Worm (Caenorhabditis elegans) whole organism, mixed stage, embryonic: ENCODE data around the gene B0432.1.

Source experiments
- ces-1 ChIP-seq: fragments of 150-350 bp; optimal IDR thresholded peaks from 2 replicates; lab custom pipeline; 2014; ENCODE audit warnings: missing biosample characterization, missing genetic modification reagents, missing genetic modification characterization
- drap-1 ChIP-seq: fragments of 200-800 bp; sonication (Bioruptor generic); optimal IDR thresholded peaks from 3 replicates; lab custom pipeline; 2018; ENCODE audit warnings: mild to moderate bottlenecking, missing genetic modification characterization, missing compliant biosample characterization
- hlh-1 ChIP-seq: fragments of 150-350 bp; optimal IDR thresholded peaks from 2 replicates; lab custom pipeline; 2014; ENCODE audit warnings: missing biosample characterization, missing genetic modification reagents, missing genetic modification characterization
- lin-13 ChIP-seq: fragments of 150-350 bp; optimal IDR thresholded peaks from 2 replicates; lab custom pipeline; 2014; ENCODE audit warnings: missing biosample characterization, missing genetic modification characterization
- nhr-12 ChIP-seq: fragments of 150-350 bp; optimal IDR thresholded peaks from 2 replicates; lab custom pipeline; 2014; ENCODE audit warnings: missing biosample characterization, missing genetic modification characterization
- pha-4 ChIP-seq: fragments of 150-350 bp; optimal IDR thresholded peaks from 2 replicates; lab custom pipeline; 2018; ENCODE audit warnings: missing biosample characterization, missing genetic modification reagents, missing genetic modification characterization
- snpc-4 ChIP-seq: fragments of 150-350 bp; optimal IDR thresholded peaks from 2 replicates; lab custom pipeline; 2014; ENCODE audit warnings: missing biosample characterization, missing genetic modification characterization
- unc-120 ChIP-seq: sonication (generic microtip); optimal IDR thresholded peaks from 2 replicates; lab custom pipeline; 2017; ENCODE audit warnings: missing genetic modification characterization, missing compliant biosample characterization; ENCODE audit not compliant: poor library complexity, severe bottlenecking
- unc-39 ChIP-seq: fragments of 150-350 bp; optimal IDR thresholded peaks from 2 replicates; lab custom pipeline; 2014; ENCODE audit warnings: missing biosample characterization, missing genetic modification characterization
- unc-62 ChIP-seq: fragments of 150-350 bp; optimal IDR thresholded peaks from 2 replicates; lab custom pipeline; 2014; ENCODE audit warnings: missing biosample characterization, missing genetic modification reagents, missing genetic modification characterization

- TF ChIP-seq lin-13: no peak
- no peak for TF ChIP-seq pha-4 (tag; lab: Kevin White, UChicago)
- TF ChIP-seq drap-1: no peak
- TF ChIP-seq nhr-12 (tag; lab: Kevin White, UChicago): no peak
- TF ChIP-seq hlh-1: no peak
- TF ChIP-seq ces-1 (GFP tag; lab: Kevin White, UChicago): no peak
- no peak for TF ChIP-seq unc-62
- no peak for TF ChIP-seq unc-120 (tag; lab: Kevin White, UChicago)
- TF ChIP-seq unc-39 (tag; lab: Kevin White, UChicago): no peak
- no peak for TF ChIP-seq snpc-4 (tag; lab: Kevin White, UChicago)
These were observed 2.5 kb downstream of the B0432.1 start, which contains the start of gene K01A2.6 for ce11 chrII:299684-300083.
